Fruit fly (Drosophila melanogaster): ENCODE measurements around the gene Dnah3.
A peak's percentile ranks its signal among the peaks of the same experiment; 100 is the strongest.

Gene Dnah3

dm6 chr3L:4836353-4836752, 24.7 kb upstream of the Dnah3 start:
- TF ChIP-seq CG14655 (GFP tag; optimal IDR thresholded peaks at IDR 0.05) (peak; percentile 83), Snoo (tag; optimal IDR thresholded peaks at IDR 0.05) (no peak), D1 (tag; optimal IDR thresholded peaks at IDR 0.05) (no peak), CG32121 (GFP tag; IDR thresholded peaks at IDR 0.05) (peak; percentile 44; the same call in 1 of the 2 replicates), Pif1B (GFP tag; optimal IDR thresholded peaks at IDR 0.05) (peak; percentile 67), gl (tag; optimal IDR thresholded peaks at IDR 0.05) (peak; percentile 81), CG13204 (GFP tag; optimal IDR thresholded peaks at IDR 0.05) (peak; percentile 39), CG12605 (GFP tag; IDR thresholded peaks at IDR 0.05) (peak; percentile 56), Ets98B (GFP tag; IDR thresholded peaks at IDR 0.05) (peak; percentile 56), CG17806 (tag; optimal IDR thresholded peaks at IDR 0.05) (peak; percentile 84), CG15710 (tag; optimal IDR thresholded peaks at IDR 0.05) (peak; percentile 79), CG4496 (GFP tag; IDR thresholded peaks at IDR 0.05) (peak; percentile 74), CG8301 (tag; optimal IDR thresholded peaks at IDR 0.05) (peak; percentile 79), CG9948 (tag; optimal IDR thresholded peaks at IDR 0.05) (peak; percentile 72), CG10348 (GFP tag; IDR thresholded peaks at IDR 0.05) (no peak), fd96Ca (GFP tag; IDR thresholded peaks at IDR 0.05) (peak; percentile 62; the same call in 2 of the 3 replicates), EcR (GFP tag; optimal IDR thresholded peaks at IDR 0.05) (peak; percentile 62), CG8159 (tag; optimal IDR thresholded peaks at IDR 0.05) (peak; percentile 87), rn (GFP tag; IDR thresholded peaks at IDR 0.05) (no peak), CG34367 (tag; optimal IDR thresholded peaks at IDR 0.05) (peak; percentile 85), Pif1A (GFP tag; optimal IDR thresholded peaks at IDR 0.05) (peak; percentile 63)

- TF ChIP-seq CG32121 (GFP tag; IDR thresholded peaks at IDR 0.05) (peak; percentile 60), Ets98B (GFP tag; IDR thresholded peaks at IDR 0.05) (no peak; the same call in 1 of the 2 replicates), EcR (GFP tag; optimal IDR thresholded peaks at IDR 0.05) (no peak), CG4496 (GFP tag; IDR thresholded peaks at IDR 0.05) (no peak; the same call in 2 of the 3 replicates), CG8301 (tag; optimal IDR thresholded peaks at IDR 0.05) (no peak), CG34367 (tag; optimal IDR thresholded peaks at IDR 0.05) (no peak), CG10348 (GFP tag; IDR thresholded peaks at IDR 0.05) (no peak), CG9948 (tag; optimal IDR thresholded peaks at IDR 0.05) (no peak), Pif1A (GFP tag; optimal IDR thresholded peaks at IDR 0.05) (no peak), fd96Ca (GFP tag; IDR thresholded peaks at IDR 0.05) (0 out of 3 replicates have a peak, but pooled peaks have one; percentile 36), CG12605 (GFP tag; IDR thresholded peaks at IDR 0.05) (peak; percentile 23; the same call in 1 of the 2 replicates), gl (tag; optimal IDR thresholded peaks at IDR 0.05) (no peak), Snoo (tag; optimal IDR thresholded peaks at IDR 0.05) (no peak), D1 (tag; optimal IDR thresholded peaks at IDR 0.05) (no peak), rn (GFP tag; IDR thresholded peaks at IDR 0.05) (no peak), Pif1B (GFP tag; optimal IDR thresholded peaks at IDR 0.05) (no peak), CG15710 (tag; optimal IDR thresholded peaks at IDR 0.05) (no peak), CG13204 (GFP tag; optimal IDR thresholded peaks at IDR 0.05) (no peak), CG17806 (tag; optimal IDR thresholded peaks at IDR 0.05) (no peak), CG14655 (GFP tag; optimal IDR thresholded peaks at IDR 0.05) (no peak), CG8159 (tag; optimal IDR thresholded peaks at IDR 0.05) (no peak)
Observed at dm6 chr3L:4840039-4840939, 20.8 kb upstream of the Dnah3 start, which contains the start of gene CG13707. CG13707 (minus strand) TSS chr3L:4840108.

- TF ChIP-seq rn (GFP tag; IDR thresholded peaks at IDR 0.05) = no peak
Observed at dm6 chr3L:4842710-4843109, 18.4 kb upstream of the Dnah3 start.

dm6 chr3L:4843428-4843827, 17.6 kb upstream of the Dnah3 start:
- no peak for TF ChIP-seq CG12605 (GFP tag; IDR thresholded peaks at IDR 0.05)
- TF ChIP-seq gl (tag; optimal IDR thresholded peaks at IDR 0.05) = no peak
- TF ChIP-seq CG34367 (tag; optimal IDR thresholded peaks at IDR 0.05) = no peak
- no peak for TF ChIP-seq rn (GFP tag; IDR thresholded peaks at IDR 0.05)
- no peak for TF ChIP-seq CG8159 (tag; optimal IDR thresholded peaks at IDR 0.05)
- no peak for TF ChIP-seq CG15710 (tag; optimal IDR thresholded peaks at IDR 0.05)
- no peak for TF ChIP-seq CG13204 (GFP tag; optimal IDR thresholded peaks at IDR 0.05)
- TF ChIP-seq D1 (tag; optimal IDR thresholded peaks at IDR 0.05) = no peak
- no peak for TF ChIP-seq fd96Ca (GFP tag; IDR thresholded peaks at IDR 0.05)
- no peak for TF ChIP-seq CG10348 (GFP tag; IDR thresholded peaks at IDR 0.05)
- TF ChIP-seq Pif1B (GFP tag; optimal IDR thresholded peaks at IDR 0.05) = no peak

dm6 chr3L:4844792-4845191, 16.3 kb upstream of the Dnah3 start:
- no peak for TF ChIP-seq CG34367 (tag; optimal IDR thresholded peaks at IDR 0.05)
- no peak for TF ChIP-seq CG14655 (GFP tag; optimal IDR thresholded peaks at IDR 0.05)
- TF ChIP-seq CG32121 (GFP tag; IDR thresholded peaks at IDR 0.05) = no peak
- no peak for TF ChIP-seq CG17806 (tag; optimal IDR thresholded peaks at IDR 0.05)
- no peak for TF ChIP-seq fd96Ca (GFP tag; IDR thresholded peaks at IDR 0.05)

dm6 chr3L:4848066-4848465, 13.0 kb upstream of the Dnah3 start:
- TF ChIP-seq fd96Ca (GFP tag; IDR thresholded peaks at IDR 0.05) (0 out of 3 replicates have a peak, but pooled peaks have one; percentile 13), CG8159 (tag; optimal IDR thresholded peaks at IDR 0.05) (no peak), CG32121 (GFP tag; IDR thresholded peaks at IDR 0.05) (peak; percentile 58), Ets98B (GFP tag; IDR thresholded peaks at IDR 0.05) (peak; percentile 66), CG4496 (GFP tag; IDR thresholded peaks at IDR 0.05) (peak; percentile 61; the same call in 2 of the 3 replicates), rn (GFP tag; IDR thresholded peaks at IDR 0.05) (0 out of 2 replicates have a peak, but pooled peaks have one; percentile 32)
